Worm (Caenorhabditis elegans): Measurements from ENCODE around the gene ZC239.13.

Gene ZC239.13

DNA sequence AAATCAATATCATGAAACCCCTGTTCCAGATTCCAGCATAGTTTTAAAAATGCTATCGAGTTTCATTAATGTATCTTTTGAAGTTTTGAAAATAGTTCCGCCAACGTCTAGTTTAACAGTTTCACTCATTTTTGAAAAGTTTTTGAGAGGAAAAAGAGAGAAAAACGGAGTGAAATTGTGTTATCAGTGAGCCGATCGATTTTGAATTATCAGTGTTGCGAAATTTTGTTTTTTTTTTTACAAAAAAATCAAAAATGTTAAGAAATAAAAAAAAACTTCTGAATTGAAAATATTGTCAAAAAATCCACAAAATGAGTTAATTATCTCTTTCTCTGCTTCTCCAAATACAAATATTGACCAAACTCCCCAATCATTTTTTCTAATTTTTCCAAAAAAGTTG, at the start of gene ZC239.13:
Gene ZC239.13, minus strand, starts transcription at position 154 of the 400 bp plus-strand sequence.
- no peak for TF ChIP-seq nhr-11 (tag; optimal IDR thresholded peaks at IDR 0.05)
- TF ChIP-seq dmd-4 (tag; optimal IDR thresholded peaks at IDR 0.05; ENCODE audit: borderline replicate concordance): no peak
- TF ChIP-seq ceh-9 (tag; optimal IDR thresholded peaks at IDR 0.05): no peak
- TF ChIP-seq hlh-8 (tag; optimal IDR thresholded peaks at IDR 0.05): no peak
- TF ChIP-seq nhr-232 (tag; optimal IDR thresholded peaks at IDR 0.05): no peak
- no peak for TF ChIP-seq ceh-14 (tag; optimal IDR thresholded peaks at IDR 0.05)
- TF ChIP-seq K02D7.2 (tag; optimal IDR thresholded peaks at IDR 0.05): no peak
- TF ChIP-seq pha-2 (tag; optimal IDR thresholded peaks at IDR 0.05): no peak
- no peak for TF ChIP-seq fkh-10 (GFP tag; optimal IDR thresholded peaks at IDR 0.05)
- no peak for TF ChIP-seq pqm-1 (tag; optimal IDR thresholded peaks at IDR 0.05)
- TF ChIP-seq unc-42 (tag; optimal IDR thresholded peaks at IDR 0.05): no peak
- TF ChIP-seq ceh-6 (GFP tag; optimal IDR thresholded peaks at IDR 0.05): no peak

DNA sequence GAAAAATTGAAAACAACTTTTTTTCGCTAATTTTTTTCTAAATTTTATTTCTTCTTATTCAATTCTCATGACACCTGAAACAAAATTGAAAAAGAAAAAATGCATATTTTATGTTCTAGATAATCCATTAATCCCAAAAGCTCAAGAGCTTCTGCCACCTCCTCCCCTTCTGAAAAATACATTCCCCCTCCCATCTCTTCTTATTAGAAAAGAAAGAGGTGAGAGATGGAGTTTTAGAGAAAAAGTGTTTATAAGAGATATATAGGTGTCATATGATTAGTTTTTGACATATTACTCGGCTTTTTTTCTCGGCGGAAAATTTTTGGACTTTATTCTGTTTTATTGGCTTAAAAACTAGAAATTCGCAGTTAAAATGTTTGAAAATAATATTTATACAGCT, 48.0 kb upstream of the ZC239.13 start:
- TF ChIP-seq ceh-14 (tag; optimal IDR thresholded peaks at IDR 0.05): no peak
- no peak for TF ChIP-seq odd-2 (tag; optimal IDR thresholded peaks at IDR 0.05)
- no peak for TF ChIP-seq tbx-2 (tag; optimal IDR thresholded peaks at IDR 0.05)

DNA sequence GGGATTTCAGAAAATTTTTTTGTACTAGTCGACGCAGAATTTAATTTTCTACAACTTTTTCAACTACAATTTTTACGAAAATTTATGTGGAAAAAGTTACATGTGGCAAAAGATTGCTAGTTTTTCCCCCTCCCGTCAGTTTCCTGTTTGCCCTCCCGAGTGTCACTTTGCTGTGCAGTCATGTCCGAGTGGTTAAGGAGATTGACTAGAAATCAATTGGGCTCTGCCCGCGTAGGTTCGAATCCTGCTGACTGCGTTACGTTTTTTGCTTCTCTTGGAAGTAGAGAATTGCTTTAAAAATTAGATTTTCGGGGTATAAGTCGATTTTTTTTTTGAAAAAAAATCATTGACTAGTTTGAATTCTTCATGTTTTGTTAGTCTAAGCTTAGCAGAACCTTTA, 45.2 kb upstream of the ZC239.13 start:
- TF ChIP-seq che-1 (tag; optimal IDR thresholded peaks at IDR 0.05) (peak; percentile 48), nhr-232 (tag; optimal IDR thresholded peaks at IDR 0.05) (peak; percentile 10), Y22D7AL.16 (tag; optimal IDR thresholded peaks at IDR 0.05) (peak; percentile 18), ceh-14 (tag; optimal IDR thresholded peaks at IDR 0.05) (no peak)

DNA sequence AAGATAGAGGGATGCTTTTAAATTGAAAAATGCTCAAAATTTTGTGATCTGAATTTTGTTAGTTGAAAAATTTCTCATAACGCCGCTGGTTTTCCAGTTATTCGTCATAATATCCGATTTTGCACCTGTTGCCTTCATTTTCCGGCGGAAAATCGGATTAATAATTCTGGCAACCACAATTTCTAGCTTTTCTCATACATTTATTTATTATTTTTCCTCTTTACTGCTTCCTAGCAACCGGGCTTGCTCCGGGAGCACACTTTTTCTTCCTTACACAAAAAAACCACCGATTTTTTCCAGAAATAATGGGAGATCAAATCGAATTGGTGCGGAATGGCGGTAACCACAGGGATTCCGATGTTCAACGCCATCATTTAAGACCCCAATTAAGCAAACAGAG, 44.7 kb upstream of the ZC239.13 start, which contains the start of gene F02E11.7:
Gene F02E11.7, plus strand, starts transcription at position 301 of the 400 bp plus-strand sequence.
- TF ChIP-seq syd-9 (tag; optimal IDR thresholded peaks at IDR 0.05) (no peak), hlh-15 (tag; optimal IDR thresholded peaks at IDR 0.05) (no peak), unc-55 (GFP tag; optimal IDR thresholded peaks at IDR 0.05) (no peak), F13H6.1 (tag; optimal IDR thresholded peaks at IDR 0.05) (no peak), pag-3 (tag; optimal IDR thresholded peaks at IDR 0.05; ENCODE audit: borderline replicate concordance) (no peak)

DNA sequence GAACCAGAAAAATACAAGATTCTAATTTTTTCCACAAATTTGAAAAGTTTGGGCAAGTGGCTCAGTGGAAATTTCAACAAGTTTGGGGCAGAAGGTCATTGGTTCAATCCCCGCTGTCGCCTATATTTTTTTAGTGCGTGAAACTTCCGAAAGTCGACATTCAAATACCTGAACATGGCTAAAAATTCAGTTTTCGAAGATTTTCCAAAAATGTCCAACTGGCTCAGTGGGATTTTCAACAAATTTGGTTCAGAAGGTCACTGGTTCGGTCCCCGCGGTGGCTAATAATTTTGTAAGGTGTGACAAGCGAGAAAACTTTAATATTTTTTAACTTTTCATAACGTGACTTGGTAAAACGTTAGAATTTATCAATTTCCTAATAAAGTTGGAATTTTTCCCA, 42.1 kb upstream of the ZC239.13 start:
- TF ChIP-seq gmeb-2 (tag; optimal IDR thresholded peaks at IDR 0.05) (no peak), rnt-1 (tag; optimal IDR thresholded peaks at IDR 0.05) (no peak), dve-1 (tag; optimal IDR thresholded peaks at IDR 0.05) (no peak), ttx-3 (tag; optimal IDR thresholded peaks at IDR 0.05) (no peak), eyg-1 (tag; optimal IDR thresholded peaks at IDR 0.05) (no peak), hlh-30 (tag; optimal IDR thresholded peaks at IDR 0.05; ENCODE audit: insufficient read depth) (no peak), unc-86 (tag; optimal IDR thresholded peaks at IDR 0.05) (no peak), K09A11.1 (tag; optimal IDR thresholded peaks at IDR 0.05; ENCODE audit: insufficient read depth) (no peak), hlh-15 (tag; optimal IDR thresholded peaks at IDR 0.05) (no peak), pha-2 (tag; optimal IDR thresholded peaks at IDR 0.05) (no peak), unc-3 (GFP tag; conservative IDR thresholded peaks at IDR 0.05) (no peak), unc-3 (tag; optimal IDR thresholded peaks at IDR 0.05) (no peak), odd-2 (tag; optimal IDR thresholded peaks at IDR 0.05) (no peak), elt-4 (tag; optimal IDR thresholded peaks at IDR 0.05) (no peak), ahr-1 (tag; optimal IDR thresholded peaks at IDR 0.05) (no peak)

DNA sequence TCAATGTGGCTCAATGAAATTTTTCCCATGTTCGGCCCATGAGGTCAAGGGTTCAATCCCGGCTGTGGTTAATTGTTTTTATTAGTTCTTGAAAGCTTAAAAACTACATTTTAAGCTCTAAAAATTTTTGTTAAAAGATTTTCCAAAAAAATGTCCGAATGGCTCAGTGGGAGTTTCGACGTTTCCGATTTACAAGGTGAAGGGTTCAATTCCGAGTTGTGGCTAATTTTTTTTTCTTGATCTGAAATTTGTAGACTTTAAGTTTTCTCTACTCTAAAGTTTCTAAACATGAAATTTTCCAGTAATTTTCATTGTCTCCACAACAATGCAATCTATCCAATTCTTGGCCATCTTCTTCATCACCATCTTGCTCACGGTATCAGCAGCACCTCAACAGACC, 39.9 kb upstream of the ZC239.13 start, which contains the start of gene F02E11.2:
Gene F02E11.2, plus strand, starts transcription at position 301 of the 400 bp plus-strand sequence.
- TF ChIP-seq nhr-11 (tag; optimal IDR thresholded peaks at IDR 0.05) (no peak), hlh-30 (tag; optimal IDR thresholded peaks at IDR 0.05; ENCODE audit: insufficient read depth) (no peak), ttx-3 (tag; optimal IDR thresholded peaks at IDR 0.05) (no peak), K09A11.1 (tag; optimal IDR thresholded peaks at IDR 0.05; ENCODE audit: insufficient read depth) (no peak), F13H6.1 (tag; optimal IDR thresholded peaks at IDR 0.05) (no peak), ref-2 (tag; optimal IDR thresholded peaks at IDR 0.05) (no peak), nhr-232 (tag; optimal IDR thresholded peaks at IDR 0.05) (no peak), che-1 (tag; optimal IDR thresholded peaks at IDR 0.05) (no peak), Y22D7AL.16 (tag; optimal IDR thresholded peaks at IDR 0.05) (no peak), hlh-13 (GFP tag; optimal IDR thresholded peaks at IDR 0.05) (no peak), zip-5 (tag; optimal IDR thresholded peaks at IDR 0.05) (no peak), unc-55 (GFP tag; optimal IDR thresholded peaks at IDR 0.05) (no peak), syd-9 (tag; optimal IDR thresholded peaks at IDR 0.05) (no peak), fkh-10 (GFP tag; optimal IDR thresholded peaks at IDR 0.05) (no peak), sox-4 (tag; optimal IDR thresholded peaks at IDR 0.05) (no peak), ceh-48 (tag; optimal IDR thresholded peaks at IDR 0.05) (no peak), pqm-1 (tag; optimal IDR thresholded peaks at IDR 0.05) (no peak), eyg-1 (tag; optimal IDR thresholded peaks at IDR 0.05) (no peak), ceh-2 (tag; optimal IDR thresholded peaks at IDR 0.05) (no peak), K02D7.2 (tag; optimal IDR thresholded peaks at IDR 0.05) (no peak)
